Worm (Caenorhabditis elegans): ENCODE measurements around the gene pxn-2.

Gene pxn-2

DNA sequence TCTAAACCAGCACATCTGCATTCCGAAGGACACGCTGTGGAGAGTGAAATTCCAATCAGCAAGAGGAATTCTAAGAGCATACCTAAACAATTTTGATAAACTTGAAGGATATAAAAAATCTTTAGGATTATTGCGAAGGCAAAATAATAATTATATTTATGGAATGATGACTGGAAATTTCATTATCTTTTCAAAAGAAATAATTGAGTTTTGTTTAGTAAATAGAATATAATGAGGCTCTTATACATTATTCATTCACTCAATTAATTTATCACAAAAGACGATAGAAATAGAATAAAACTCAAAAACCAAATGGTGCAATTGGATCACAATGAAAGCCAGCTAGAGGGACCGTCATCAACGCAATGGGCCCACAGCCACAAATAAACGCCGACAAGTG is at the start of gene pxn-2:
pxn-2 (minus strand) TSS at position 101 of the 400 bp plus-strand sequence.
- no peak for TF ChIP-seq attf-5 (GFP tag; optimal IDR thresholded peaks at IDR 0.05)
- TF ChIP-seq F39B2.1 (GFP tag; IDR thresholded peaks at IDR 0.05) = no peak
- no peak for TF ChIP-seq lin-26 (GFP tag; IDR thresholded peaks at IDR 0.05)
- TF ChIP-seq ztf-25 (GFP tag; IDR thresholded peaks at IDR 0.05) = no peak
- no peak for TF ChIP-seq hlh-12 (tag; optimal IDR thresholded peaks at IDR 0.05)
- no peak for TF ChIP-seq snpc-1.3 (tag; optimal IDR thresholded peaks at IDR 0.05; ENCODE audit: insufficient read depth)
- TF ChIP-seq rec-8 (tag; optimal IDR thresholded peaks at IDR 0.05) = no peak
- TF ChIP-seq dpl-1 (GFP tag; optimal IDR thresholded peaks at IDR 0.05) = no peak
- no peak for TF ChIP-seq egrh-3 (GFP tag; IDR thresholded peaks at IDR 0.05)
- no peak for TF ChIP-seq mxl-1 (tag; optimal IDR thresholded peaks at IDR 0.05)

DNA sequence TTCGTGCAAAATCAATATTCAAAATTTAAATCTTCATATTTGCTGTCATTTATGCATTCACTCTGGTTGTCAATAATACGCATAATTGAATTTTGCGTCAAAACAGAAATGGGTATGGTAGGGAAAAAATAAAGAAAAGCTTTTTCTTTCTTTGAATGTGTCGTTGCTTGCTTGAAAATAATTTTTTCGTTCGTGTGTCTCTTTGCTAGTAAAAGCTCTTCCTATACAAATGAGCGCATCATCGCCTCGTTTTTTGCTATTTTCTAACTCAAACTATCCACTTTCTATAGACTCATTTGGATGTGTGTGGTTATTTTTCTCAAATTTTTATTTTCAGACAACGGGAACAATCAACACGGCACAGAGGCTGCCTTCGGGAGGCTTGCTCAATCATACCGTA is 49.5 kb upstream of the pxn-2 start, which contains the start of gene ldb-1:
ldb-1 (plus strand) TSS at position 301 of the 400 bp plus-strand sequence.
- no peak for TF ChIP-seq snpc-1.1 (tag; optimal IDR thresholded peaks at IDR 0.05; ENCODE audit: insufficient read depth)
- no peak for TF ChIP-seq aptf-2 (GFP tag; conservative IDR thresholded peaks at IDR 0.05)
- TF ChIP-seq ceh-58 (GFP tag; IDR thresholded peaks at IDR 0.05) = no peak
- TF ChIP-seq F23B12.7 (tag; optimal IDR thresholded peaks at IDR 0.05; ENCODE audit: insufficient read depth) = no peak
- TF ChIP-seq egl-18 (GFP tag; IDR thresholded peaks at IDR 0.05) = no peak

DNA sequence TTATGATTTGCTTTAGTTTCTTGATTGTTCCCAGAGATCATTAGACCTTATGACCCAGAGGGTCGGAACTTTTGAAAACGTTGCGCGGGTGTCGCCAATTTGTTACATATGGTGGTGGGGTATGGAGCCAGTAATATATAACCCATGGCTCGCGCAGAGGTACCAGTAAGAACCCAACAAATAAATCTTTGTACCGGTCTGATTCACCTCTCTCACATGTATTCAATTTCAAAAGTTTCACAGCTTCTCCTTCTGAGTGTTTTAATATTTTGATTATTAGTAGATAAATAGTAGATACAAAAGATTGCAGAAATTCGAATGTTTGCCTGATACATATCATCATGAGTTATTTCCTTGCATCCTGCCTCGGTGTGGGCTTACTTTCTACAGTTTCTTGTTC is 37.0 kb upstream of the pxn-2 start, which contains the start of gene egl-15:
egl-15 (plus strand) TSS at position 301 of the 400 bp plus-strand sequence.
- TF ChIP-seq C06A6.2 (GFP tag; conservative IDR thresholded peaks at IDR 0.05) = no peak
- no peak for TF ChIP-seq D2030.7 (GFP tag; IDR thresholded peaks at IDR 0.05)
- TF ChIP-seq egrh-3 (GFP tag; IDR thresholded peaks at IDR 0.05) = no peak
- TF ChIP-seq nhr-90 (tag; optimal IDR thresholded peaks at IDR 0.05) = no peak
- TF ChIP-seq lir-1 (GFP tag; conservative IDR thresholded peaks at IDR 0.05) = no peak
- no peak for TF ChIP-seq Y53G8AR.9 (GFP tag; conservative IDR thresholded peaks at IDR 0.05)
- no peak for TF ChIP-seq F33H1.4 (GFP tag; IDR thresholded peaks at IDR 0.05)
- no peak for TF ChIP-seq snpc-1.3 (tag; optimal IDR thresholded peaks at IDR 0.05; ENCODE audit: insufficient read depth)
- TF ChIP-seq ceh-91 (GFP tag; IDR thresholded peaks at IDR 0.05) = no peak

DNA sequence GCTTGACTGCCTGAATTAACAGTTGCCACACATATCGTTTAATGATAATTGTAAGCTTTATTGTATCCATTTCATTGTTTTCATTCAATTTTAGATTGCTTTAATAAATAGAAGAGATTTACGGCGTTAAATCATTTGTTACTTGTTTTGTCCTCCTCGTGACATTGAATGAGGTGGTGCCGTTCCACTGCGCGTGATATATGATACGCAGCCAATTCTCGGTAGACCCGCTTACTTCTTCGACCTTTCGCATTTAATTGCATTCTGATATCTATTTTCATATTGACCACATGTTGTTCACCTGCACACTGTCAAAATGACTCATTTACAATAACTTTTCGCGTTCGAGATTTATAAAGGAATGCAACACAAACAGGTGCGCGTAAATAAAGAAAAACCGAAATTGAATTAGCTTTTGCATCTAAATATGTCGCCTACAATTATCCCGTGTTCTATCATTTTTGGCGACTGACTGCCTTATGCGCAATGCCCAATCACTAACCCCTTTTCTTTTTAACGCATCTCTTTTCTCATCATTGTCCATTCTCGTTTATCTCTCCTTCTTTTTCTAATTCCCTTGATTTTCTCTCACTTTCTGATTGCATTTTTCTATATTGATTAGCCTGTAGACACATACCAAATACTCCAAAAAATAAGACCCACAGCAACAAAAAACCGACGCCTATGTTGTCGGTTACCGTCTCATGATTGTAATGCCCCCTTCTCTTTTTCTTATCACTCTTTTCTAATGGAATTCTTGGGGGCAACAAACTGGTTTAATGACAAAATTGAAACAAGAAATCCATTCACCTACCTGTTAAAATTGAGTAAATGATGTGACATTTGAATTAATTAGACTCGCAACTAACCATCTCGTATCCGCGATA is 35.6 kb upstream of the pxn-2 start:
- TF ChIP-seq him-1 (tag; optimal IDR thresholded peaks at IDR 0.05) (no peak), hlh-26 (GFP tag; conservative IDR thresholded peaks at IDR 0.05) (no peak), chd-7 (tag; optimal IDR thresholded peaks at IDR 0.05) (no peak), lin-40 (tag; optimal IDR thresholded peaks at IDR 0.05) (no peak), akir-1 (GFP tag; optimal IDR thresholded peaks at IDR 0.05) (no peak)

DNA sequence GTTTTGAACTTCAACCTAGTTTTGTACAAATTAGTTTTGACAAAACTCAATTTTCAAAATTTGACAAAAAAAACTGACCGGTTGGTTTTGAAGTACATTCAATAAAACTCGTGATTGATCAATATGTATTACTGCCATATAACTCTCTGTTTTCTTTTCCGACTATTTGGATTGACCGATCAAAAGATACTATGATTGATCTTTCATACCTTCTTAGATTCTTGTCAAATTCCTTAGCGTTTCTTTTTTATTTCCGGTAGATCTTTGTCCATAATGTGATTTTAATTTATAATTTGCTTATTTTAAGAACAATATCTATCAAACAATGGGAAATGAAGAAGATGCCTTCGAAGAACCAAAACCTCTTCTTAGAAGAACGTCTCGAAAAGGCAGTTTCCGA is 33.3 kb upstream of the pxn-2 start, which contains the start of gene F58A3.3:
F58A3.3 (plus strand) TSS at position 301 of the 400 bp plus-strand sequence.
- no peak for TF ChIP-seq nhr-27 (tag; optimal IDR thresholded peaks at IDR 0.05)
- TF ChIP-seq rcor-1 (GFP tag; IDR thresholded peaks at IDR 0.05) = no peak

Data from whole organism, young adult.